Worm (Caenorhabditis elegans): ENCODE results near the gene Y53G8AR.8.

The Y53G8AR.8 gene

DNA sequence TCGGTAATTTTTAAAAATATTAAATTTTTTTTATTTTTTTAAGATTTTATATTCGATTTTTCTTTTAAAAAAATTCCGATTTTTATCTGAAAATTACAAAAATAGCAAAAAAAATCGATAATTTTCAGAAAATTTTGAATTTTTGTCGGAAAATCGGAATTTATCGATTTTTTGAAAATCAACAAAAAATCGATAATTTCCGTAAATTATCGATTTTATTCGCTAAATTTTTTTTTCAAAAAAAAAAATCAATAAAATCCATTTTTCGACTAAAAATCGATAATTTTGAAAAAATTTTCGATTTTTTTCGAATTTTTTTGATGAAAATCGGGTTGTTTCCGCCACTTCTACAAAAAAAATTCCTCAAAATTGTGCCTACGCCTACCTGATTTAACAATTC, 51.8 kb downstream of the Y53G8AR.8 start:
- no peak for TF ChIP-seq hmg-11 (tag; optimal IDR thresholded peaks at IDR 0.05)
- TF ChIP-seq ceh-28 (tag; optimal IDR thresholded peaks at IDR 0.05), result peak; percentile 95

DNA sequence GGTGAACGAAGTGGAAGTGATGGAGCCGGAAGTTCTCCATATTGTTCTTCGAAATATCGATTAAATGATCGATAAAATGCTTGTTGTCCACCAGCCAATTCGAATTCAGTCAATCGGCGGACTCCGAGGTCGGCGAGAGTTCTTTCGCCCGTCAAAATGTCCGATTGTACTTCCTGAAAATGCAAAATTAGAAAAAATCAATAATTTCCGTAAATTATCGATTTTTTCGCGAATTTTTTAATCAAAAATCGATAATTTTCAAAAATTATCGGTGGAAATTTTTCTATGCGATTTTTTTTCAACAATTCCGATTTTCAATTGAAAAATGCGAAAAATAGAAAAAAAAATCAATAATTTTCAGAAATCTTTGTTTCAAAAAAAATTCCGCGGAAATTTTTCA, 52.2 kb downstream of the Y53G8AR.8 start:
- TF ChIP-seq nhr-77 (tag; optimal IDR thresholded peaks at IDR 0.05) (no peak), snpc-4 (tag; optimal IDR thresholded peaks at IDR 0.05) (no peak), eor-1 (tag; optimal IDR thresholded peaks at IDR 0.05) (no peak), ztf-4 (tag; optimal IDR thresholded peaks at IDR 0.05) (no peak), nhr-76 (tag; optimal IDR thresholded peaks at IDR 0.05) (no peak), nhr-25 (tag; optimal IDR thresholded peaks at IDR 0.05) (no peak), fkh-10 (GFP tag; optimal IDR thresholded peaks at IDR 0.05) (no peak), nhr-237 (tag; optimal IDR thresholded peaks at IDR 0.05) (no peak), ceh-9 (tag; optimal IDR thresholded peaks at IDR 0.05) (no peak)

DNA sequence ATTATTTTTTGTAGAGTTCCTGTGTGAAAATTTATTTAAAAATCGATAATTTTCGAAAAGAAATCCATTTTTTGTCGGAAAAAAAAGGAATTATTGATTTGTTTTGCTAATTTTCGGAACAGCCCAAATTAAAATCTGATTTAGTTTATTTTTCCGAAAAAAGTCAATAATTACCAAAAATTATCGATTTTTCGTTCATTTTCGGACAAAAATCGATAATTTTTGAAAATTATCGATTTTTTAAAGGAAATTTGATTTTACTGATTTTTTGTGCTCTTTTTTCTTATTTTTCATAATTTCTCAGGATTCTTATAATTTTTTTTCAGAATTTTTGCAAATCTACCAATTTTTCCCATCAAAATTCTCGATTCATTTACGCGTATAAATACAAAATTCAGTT, 52.8 kb downstream of the Y53G8AR.8 start:
- TF ChIP-seq nhr-77 (tag; optimal IDR thresholded peaks at IDR 0.05), result no peak
- TF ChIP-seq ceh-28 (tag; optimal IDR thresholded peaks at IDR 0.05), result peak; percentile 87

DNA sequence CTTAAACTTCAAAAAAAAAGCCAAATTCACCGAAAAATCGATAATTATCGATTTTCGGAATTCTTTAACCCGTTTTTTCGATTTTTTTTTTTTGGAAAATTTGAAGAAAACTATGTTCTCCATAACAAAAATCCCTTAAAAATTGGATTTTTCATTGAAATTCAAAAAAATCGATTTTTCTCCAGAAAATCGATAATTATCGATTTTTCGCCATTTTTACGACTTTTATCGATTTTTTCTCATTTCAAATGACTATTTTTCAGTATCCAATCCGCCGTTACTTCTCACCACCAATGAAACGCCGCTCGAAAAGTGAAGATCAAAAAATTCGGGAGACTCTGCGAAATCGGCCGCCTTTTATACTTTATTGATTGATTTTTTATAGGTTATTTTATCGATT, 53.2 kb downstream of the Y53G8AR.8 start:
- TF ChIP-seq nhr-237 (tag; optimal IDR thresholded peaks at IDR 0.05), result no peak
- peak; percentile 91 for TF ChIP-seq ceh-28 (tag; optimal IDR thresholded peaks at IDR 0.05)

All from whole organism, L3 larva.